Worm (Caenorhabditis elegans) whole organism, L2 larva: ENCODE measurements around the gene T05A8.7.
A peak's percentile ranks its signal among the peaks of the same experiment; 100 is the strongest.

Experiments
- F13H6.1 ChIP-seq: sonication (generic microtip); optimal IDR thresholded peaks from 2 replicates; lab custom pipeline; 2016; ENCODE audit warnings: missing genetic modification characterization, missing compliant biosample characterization
- R02D3.7 ChIP-seq: fragments of 150-350 bp; optimal IDR thresholded peaks from 2 replicates; lab custom pipeline; 2014; ENCODE audit warnings: missing biosample characterization, missing genetic modification characterization
- Y55F3AM.14 ChIP-seq: fragments of 200-800 bp; sonication (Bioruptor generic); optimal IDR thresholded peaks from 2 replicates; lab custom pipeline; 2018; ENCODE audit warnings: mild to moderate bottlenecking, missing genetic modification characterization, missing compliant biosample characterization
- aly-2 ChIP-seq: fragments of 150-350 bp; optimal IDR thresholded peaks from 2 replicates; lab custom pipeline; 2014; ENCODE audit warnings: missing biosample characterization, missing genetic modification characterization
- blmp-1 ChIP-seq: sonication (generic microtip); optimal IDR thresholded peaks from 2 replicates; lab custom pipeline; 2017; ENCODE audit warnings: missing genetic modification characterization, mild to moderate bottlenecking, missing compliant biosample characterization, antibody characterized with exemption, moderate library complexity; ENCODE audit not compliant: insufficient read depth
- ceh-16 ChIP-seq: fragments of 150-350 bp; optimal IDR thresholded peaks from 2 replicates; lab custom pipeline; 2014; ENCODE audit warnings: missing biosample characterization, missing genetic modification characterization
- ceh-82 ChIP-seq: fragments of 150-350 bp; optimal IDR thresholded peaks from 2 replicates; lab custom pipeline; 2014; ENCODE audit warnings: missing biosample characterization, missing genetic modification characterization
- crh-2 ChIP-seq: sonication (generic microtip); optimal IDR thresholded peaks from 2 replicates; lab custom pipeline; 2017; ENCODE audit warnings: missing biosample characterization, missing genetic modification characterization
- dmd-4 ChIP-seq: sonication (generic microtip); optimal IDR thresholded peaks from 2 replicates; lab custom pipeline; 2017; ENCODE audit warnings: missing biosample characterization, missing genetic modification characterization
- elt-1 ChIP-seq: fragments of 150-350 bp; optimal IDR thresholded peaks from 2 replicates; lab custom pipeline; 2014; ENCODE audit warnings: missing biosample characterization, missing genetic modification characterization
- elt-3 ChIP-seq: sonication (generic microtip); optimal IDR thresholded peaks from 2 replicates; lab custom pipeline; 2017; ENCODE audit warnings: missing biosample characterization, missing genetic modification characterization
- fos-1 ChIP-seq: fragments of 150-350 bp; optimal IDR thresholded peaks from 2 replicates; lab custom pipeline; 2014; ENCODE audit warnings: missing biosample characterization, missing genetic modification characterization
- lin-13 ChIP-seq: fragments of 150-350 bp; optimal IDR thresholded peaks from 2 replicates; lab custom pipeline; 2014; ENCODE audit warnings: missing biosample characterization, missing genetic modification reagents, missing genetic modification characterization
- lin-39 ChIP-seq: fragments of 150-350 bp; optimal IDR thresholded peaks from 2 replicates; lab custom pipeline; 2014; ENCODE audit warnings: missing biosample characterization, missing genetic modification reagents, missing genetic modification characterization
- mbf-1 ChIP-seq: sonication (generic microtip); optimal IDR thresholded peaks from 2 replicates; lab custom pipeline; 2017; ENCODE audit warnings: missing biosample characterization, missing genetic modification characterization
- nhr-10 ChIP-seq: sonication (generic microtip); optimal IDR thresholded peaks from 2 replicates; lab custom pipeline; 2017; ENCODE audit warnings: missing biosample characterization, missing genetic modification characterization
- nhr-11 ChIP-seq: fragments of 150-350 bp; optimal IDR thresholded peaks from 2 replicates; lab custom pipeline; 2014; ENCODE audit warnings: missing biosample characterization, missing genetic modification characterization
- nhr-12 ChIP-seq: fragments of 150-350 bp; optimal IDR thresholded peaks from 2 replicates; lab custom pipeline; 2014; ENCODE audit warnings: missing biosample characterization, missing genetic modification characterization
- nhr-129 ChIP-seq: fragments of 150-350 bp; optimal IDR thresholded peaks from 2 replicates; lab custom pipeline; 2014; ENCODE audit warnings: missing biosample characterization, missing genetic modification characterization
- nhr-21 ChIP-seq: fragments of 150-350 bp; optimal IDR thresholded peaks from 2 replicates; lab custom pipeline; 2014; ENCODE audit warnings: missing biosample characterization, missing genetic modification characterization
- nhr-23 ChIP-seq: fragments of 150-350 bp; optimal IDR thresholded peaks from 2 replicates; lab custom pipeline; 2014; ENCODE audit warnings: missing biosample characterization, missing genetic modification reagents, missing genetic modification characterization
- nhr-237 ChIP-seq: fragments of 150-350 bp; optimal IDR thresholded peaks from 2 replicates; lab custom pipeline; 2014; ENCODE audit warnings: missing biosample characterization, missing genetic modification characterization
- nhr-6 ChIP-seq: fragments of 150-350 bp; optimal IDR thresholded peaks from 2 replicates; lab custom pipeline; 2014; ENCODE audit warnings: missing biosample characterization, missing genetic modification characterization
- nhr-77 ChIP-seq: fragments of 150-350 bp; optimal IDR thresholded peaks from 2 replicates; lab custom pipeline; 2014; ENCODE audit warnings: missing biosample characterization, missing genetic modification characterization
- peb-1 ChIP-seq: fragments of 150-350 bp; optimal IDR thresholded peaks from 2 replicates; lab custom pipeline; 2014; ENCODE audit warnings: missing biosample characterization, missing genetic modification characterization
- sem-4 ChIP-seq: fragments of 150-350 bp; optimal IDR thresholded peaks from 2 replicates; lab custom pipeline; 2014; ENCODE audit warnings: missing biosample characterization, missing genetic modification reagents, missing genetic modification characterization
- skn-1 ChIP-seq: sonication (generic microtip); optimal IDR thresholded peaks from 2 replicates; lab custom pipeline; 2017; ENCODE audit warnings: missing biosample characterization, missing genetic modification characterization
- sma-3 ChIP-seq: sonication (generic microtip); optimal IDR thresholded peaks from 2 replicates; lab custom pipeline; 2016; ENCODE audit warnings: missing genetic modification reagents, missing genetic modification characterization, missing compliant biosample characterization
- snpc-4 ChIP-seq: fragments of 150-350 bp; optimal IDR thresholded peaks from 2 replicates; lab custom pipeline; 2014; ENCODE audit warnings: missing biosample characterization, missing genetic modification characterization
- unc-39 ChIP-seq: fragments of 150-350 bp; optimal IDR thresholded peaks from 2 replicates; lab custom pipeline; 2014; ENCODE audit warnings: missing biosample characterization, missing genetic modification characterization
- unc-55 ChIP-seq: fragments of 150-350 bp; sonication (generic microtip); optimal IDR thresholded peaks from 3 replicates; lab custom pipeline; 2014; ENCODE audit warnings: missing biosample characterization, missing genetic modification reagents, missing genetic modification characterization
- zag-1 ChIP-seq: fragments of 150-350 bp; optimal IDR thresholded peaks from 2 replicates; lab custom pipeline; 2014; ENCODE audit warnings: missing biosample characterization, missing genetic modification characterization
- ztf-1 ChIP-seq: fragments of 200-800 bp; sonication (Bioruptor generic); conservative IDR thresholded peaks from 2 replicates; pipeline ENCODE4 v1.3.6; 2022; ENCODE audit warnings: missing genetic modification characterization, missing compliant biosample characterization
- ztf-11 ChIP-seq: sonication (generic microtip); optimal IDR thresholded peaks from 2 replicates; lab custom pipeline; 2017; ENCODE audit warnings: missing biosample characterization, missing genetic modification characterization

T05A8.7 gene

ce11 chrII:2787031-2787512, 44.9 kb upstream of the T05A8.7 start, which contains the start of the genes F08D12.12 and srpa-72 (continued):
- no peak for TF ChIP-seq peb-1 (tag; lab: Kevin White, UChicago)
- peak; percentile 24 for TF ChIP-seq F13H6.1 (tag; lab: Kevin White, UChicago)
- no peak for TF ChIP-seq nhr-23
- peak; percentile 29 for TF ChIP-seq sma-3
- TF ChIP-seq nhr-10 (tag; lab: Kevin White, UChicago) = no peak
- TF ChIP-seq unc-39 (tag; lab: Kevin White, UChicago) = no peak
- no peak for TF ChIP-seq nhr-11 (tag; lab: Kevin White, UChicago)
- no peak for TF ChIP-seq elt-3
- TF ChIP-seq lin-39 (tag; lab: Kevin White, UChicago) = no peak
- no peak for TF ChIP-seq ztf-11 (tag; lab: Kevin White, UChicago)
- no peak for TF ChIP-seq nhr-77 (tag; lab: Kevin White, UChicago)
- TF ChIP-seq aly-2 (tag; lab: Kevin White, UChicago) = no peak
- TF ChIP-seq sem-4 (tag; lab: Kevin White, UChicago) = no peak
- no peak for TF ChIP-seq snpc-4
- no peak for TF ChIP-seq crh-2 (tag; lab: Kevin White, UChicago)

ce11 chrII:2785787-2786186, 43.6 kb upstream of the T05A8.7 start:
- TF ChIP-seq ztf-1 = no peak
- TF ChIP-seq mbf-1 (tag; lab: Kevin White, UChicago) = no peak
- no peak for TF ChIP-seq nhr-129 (tag; lab: Kevin White, UChicago)
- no peak for TF ChIP-seq nhr-11 (tag; lab: Kevin White, UChicago)
- TF ChIP-seq fos-1 (tag; lab: Kevin White, UChicago) = no peak

ce11 chrII:2783380-2783779, 41.2 kb upstream of the T05A8.7 start:
- TF ChIP-seq sma-3 = no peak
- no peak for TF ChIP-seq fos-1 (tag; lab: Kevin White, UChicago)
- TF ChIP-seq Y55F3AM.14 = no peak
- TF ChIP-seq nhr-6 (tag; lab: Kevin White, UChicago) = no peak
- no peak for TF ChIP-seq ceh-82
- TF ChIP-seq nhr-11 (tag; lab: Kevin White, UChicago) = no peak
- no peak for TF ChIP-seq ceh-16

- TF ChIP-seq elt-1 (tag; lab: Kevin White, UChicago) (no peak), nhr-237 (tag; lab: Kevin White, UChicago) (no peak), dmd-4 (no peak), fos-1 (tag; lab: Kevin White, UChicago) (no peak), nhr-77 (tag; lab: Kevin White, UChicago) (no peak), ztf-1 (no peak), mbf-1 (tag; lab: Kevin White, UChicago) (no peak), ceh-16 (no peak), snpc-4 (no peak), elt-3 (no peak), unc-55 (GFP tag; lab: Kevin White, UChicago) (no peak), nhr-21 (tag; lab: Kevin White, UChicago) (no peak), nhr-12 (tag; lab: Kevin White, UChicago) (no peak), R02D3.7 (tag; lab: Kevin White, UChicago) (no peak), lin-13 (GFP tag; lab: Kevin White, UChicago) (no peak), nhr-23 (no peak), unc-39 (tag; lab: Kevin White, UChicago) (no peak), zag-1 (tag; lab: Kevin White, UChicago) (no peak), skn-1 (tag; lab: Kevin White, UChicago) (no peak), blmp-1 (tag; lab: Kevin White, UChicago) (no peak)
- TF ChIP-seq, all 48 proteins: peak for 0
These were observed 39.2 kb upstream of the T05A8.7 start, which contains the start of gene F08D12.2 for ce11 chrII:2781355-2781754. F08D12.2 (plus strand) TSS chrII:2781655.

- TF ChIP-seq ceh-82 (no peak), fos-1 (tag; lab: Kevin White, UChicago) (no peak), crh-2 (tag; lab: Kevin White, UChicago) (no peak), elt-3 (no peak), aly-2 (tag; lab: Kevin White, UChicago) (no peak), lin-13 (GFP tag; lab: Kevin White, UChicago) (no peak), elt-1 (tag; lab: Kevin White, UChicago) (no peak), dmd-4 (no peak)
- TF ChIP-seq, all 48 proteins: peak for 0
These were observed 38.7 kb upstream of the T05A8.7 start for ce11 chrII:2780804-2781203.
